Worm (Caenorhabditis elegans): ENCODE data around the gene gtr-1.
A peak's percentile ranks its signal among the peaks of the same experiment; 100 is the strongest.

The gtr-1 gene

DNA sequence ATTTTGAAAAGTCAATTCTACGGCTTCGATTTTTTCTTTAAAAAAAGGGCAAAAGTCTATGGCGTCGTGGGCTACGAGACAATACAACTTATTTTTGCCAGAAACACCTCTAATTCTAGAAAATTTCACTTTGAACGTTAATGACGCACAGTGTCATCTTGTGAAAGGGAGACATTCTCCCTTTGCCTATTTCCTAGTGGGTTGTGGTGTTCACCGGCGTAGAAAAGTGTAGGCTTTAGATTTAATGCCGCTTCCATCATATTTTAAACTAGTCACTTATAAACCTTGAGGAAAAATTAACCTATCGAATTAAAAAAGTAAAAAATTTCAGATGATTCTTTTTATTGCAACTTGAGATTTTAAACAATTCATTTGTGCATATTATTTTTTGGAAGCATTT lies 17.2 kb upstream of the gtr-1 start:
- no peak for TF ChIP-seq nhr-12 (tag; optimal IDR thresholded peaks at IDR 0.05)
- TF ChIP-seq sem-2 (GFP tag; optimal IDR thresholded peaks at IDR 0.05) = no peak
- TF ChIP-seq unc-120 (tag; optimal IDR thresholded peaks at IDR 0.05; ENCODE audit: poor library complexity, severe bottlenecking) = no peak
- no peak for TF ChIP-seq nhr-76 (tag; optimal IDR thresholded peaks at IDR 0.05)
- TF ChIP-seq snpc-4 (tag; optimal IDR thresholded peaks at IDR 0.05) = no peak
- TF ChIP-seq lsy-2 (tag; optimal IDR thresholded peaks at IDR 0.05) = no peak
- TF ChIP-seq ham-2 (GFP tag; optimal IDR thresholded peaks at IDR 0.05) = no peak
- TF ChIP-seq flh-1 (GFP tag; optimal IDR thresholded peaks at IDR 0.05) = no peak
- no peak for TF ChIP-seq sptf-1 (tag; optimal IDR thresholded peaks at IDR 0.05)
- no peak for TF ChIP-seq elt-1 (tag; optimal IDR thresholded peaks at IDR 0.05; ENCODE audit: borderline replicate concordance, insufficient read depth)
- TF ChIP-seq ces-1 (GFP tag; optimal IDR thresholded peaks at IDR 0.05) = no peak

DNA sequence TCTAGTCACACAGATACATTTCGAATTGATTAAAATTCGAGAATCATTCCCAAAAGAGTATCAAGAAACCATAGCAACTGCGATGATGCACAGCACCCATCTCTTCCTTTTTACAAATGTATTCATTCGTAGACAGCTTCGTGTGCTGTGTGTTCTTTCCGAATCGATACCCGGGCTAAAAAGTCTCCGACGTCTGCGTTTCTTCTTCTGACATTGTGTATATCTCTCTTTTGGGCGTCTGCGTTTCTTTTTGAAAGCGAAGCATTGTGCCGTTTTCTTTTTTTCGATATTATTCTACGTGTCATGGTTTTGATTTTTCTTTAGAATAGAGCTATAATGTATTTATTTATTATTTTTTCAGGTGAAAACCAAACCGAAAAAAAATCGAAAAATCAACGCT lies 14.6 kb upstream of the gtr-1 start, which contains the start of gene attf-5:
TSS of gene attf-5 (plus strand) at position 362 of the 400 bp plus-strand sequence.
- TF ChIP-seq ham-2 (GFP tag; optimal IDR thresholded peaks at IDR 0.05) = peak; percentile 43
- TF ChIP-seq ceh-39 (tag; optimal IDR thresholded peaks at IDR 0.05) = peak; percentile 91
- TF ChIP-seq snpc-4 (tag; optimal IDR thresholded peaks at IDR 0.05) = no peak
- no peak for TF ChIP-seq nhr-28 (tag; optimal IDR thresholded peaks at IDR 0.05)
- peak; percentile 57 for TF ChIP-seq ces-1 (GFP tag; optimal IDR thresholded peaks at IDR 0.05)
- TF ChIP-seq mep-1 (tag; optimal IDR thresholded peaks at IDR 0.05) = peak; percentile 55

DNA sequence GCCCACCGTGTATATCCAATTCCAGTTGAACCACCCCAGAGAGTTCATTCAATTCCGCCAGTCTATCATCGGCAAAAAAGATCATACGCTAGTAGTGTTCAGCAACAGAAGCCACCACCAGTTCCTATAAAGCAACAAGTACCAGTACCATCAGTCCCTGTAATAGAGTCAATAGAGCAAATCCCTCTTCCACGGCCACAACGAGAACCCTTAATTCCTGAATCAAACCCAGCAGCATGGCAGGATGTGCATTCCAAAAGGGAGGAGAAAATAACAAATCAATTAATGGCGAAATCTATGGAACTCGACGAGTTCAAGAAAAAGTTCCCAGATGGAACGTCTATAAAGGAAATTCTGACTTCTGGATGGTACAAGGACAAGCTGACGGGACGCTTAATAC lies 12.7 kb upstream of the gtr-1 start:
- TF ChIP-seq elt-1 (tag; optimal IDR thresholded peaks at IDR 0.05; ENCODE audit: borderline replicate concordance, insufficient read depth) (no peak), elt-3 (tag; optimal IDR thresholded peaks at IDR 0.05) (no peak), blmp-1 (tag; optimal IDR thresholded peaks at IDR 0.05) (no peak), unc-120 (tag; optimal IDR thresholded peaks at IDR 0.05; ENCODE audit: poor library complexity, severe bottlenecking) (no peak), bed-3 (GFP tag; optimal IDR thresholded peaks at IDR 0.05) (no peak), lin-13 (tag; optimal IDR thresholded peaks at IDR 0.05) (no peak), ceh-83 (GFP tag; optimal IDR thresholded peaks at IDR 0.05) (no peak), sptf-1 (tag; optimal IDR thresholded peaks at IDR 0.05) (no peak), nhr-237 (tag; optimal IDR thresholded peaks at IDR 0.05) (no peak), M03D4.4 (tag; optimal IDR thresholded peaks at IDR 0.05) (no peak), snpc-4 (tag; optimal IDR thresholded peaks at IDR 0.05) (no peak), mab-5 (tag; optimal IDR thresholded peaks at IDR 0.05) (no peak), nhr-76 (tag; optimal IDR thresholded peaks at IDR 0.05) (no peak), hlh-1 (tag; optimal IDR thresholded peaks at IDR 0.05) (no peak), flh-1 (GFP tag; optimal IDR thresholded peaks at IDR 0.05) (no peak), drap-1 (GFP tag; optimal IDR thresholded peaks at IDR 0.05) (no peak), lsy-2 (tag; optimal IDR thresholded peaks at IDR 0.05) (no peak), nhr-28 (tag; optimal IDR thresholded peaks at IDR 0.05) (no peak), unc-39 (tag; optimal IDR thresholded peaks at IDR 0.05) (no peak)

DNA sequence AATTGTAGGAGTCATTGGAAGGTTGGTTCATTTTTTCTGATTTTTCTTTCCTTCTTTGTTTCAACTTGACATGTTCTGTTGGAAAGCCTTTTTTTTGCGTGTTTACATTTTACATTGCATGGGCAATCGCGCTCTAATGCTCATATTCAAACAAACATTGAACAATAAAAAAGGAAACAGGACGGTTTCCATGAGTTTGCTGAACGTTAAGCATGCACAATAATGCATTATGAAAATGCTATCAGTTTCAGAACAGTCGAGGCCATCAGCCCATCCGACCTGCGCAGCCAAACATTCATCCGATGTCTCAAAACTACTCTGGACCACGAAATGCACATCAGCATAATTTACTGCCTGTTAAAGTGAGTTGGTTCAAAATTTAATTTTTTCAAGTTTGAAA lies 12.0 kb upstream of the gtr-1 start:
- no peak for TF ChIP-seq mep-1 (tag; optimal IDR thresholded peaks at IDR 0.05)
- no peak for TF ChIP-seq nhr-76 (tag; optimal IDR thresholded peaks at IDR 0.05)

DNA sequence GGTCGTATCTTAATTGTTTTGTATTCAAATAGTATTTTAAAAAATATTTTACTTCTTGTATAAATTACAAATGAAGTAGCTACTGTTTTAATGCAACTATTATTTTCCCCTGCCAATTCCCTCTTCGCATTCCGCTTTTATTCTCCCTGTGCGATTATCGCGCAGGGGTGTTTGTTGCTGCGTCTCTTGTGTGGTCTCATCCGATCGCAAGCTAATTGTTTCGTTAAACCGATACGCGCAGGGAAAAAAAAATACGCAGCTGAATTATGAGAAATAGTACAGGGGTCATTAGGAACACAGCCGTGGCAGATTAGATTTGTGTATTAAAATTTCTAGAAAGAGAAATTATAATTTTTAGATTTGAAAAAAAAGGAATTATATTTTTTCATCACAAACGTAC lies 3.9 kb downstream of the gtr-1 start:
- TF ChIP-seq pha-4 (tag; optimal IDR thresholded peaks at IDR 0.05) (peak; percentile 98), ceh-83 (GFP tag; optimal IDR thresholded peaks at IDR 0.05) (peak; percentile 43), sptf-1 (tag; optimal IDR thresholded peaks at IDR 0.05) (peak; percentile 92), mls-2 (tag; optimal IDR thresholded peaks at IDR 0.05) (peak; percentile 83), flh-1 (GFP tag; optimal IDR thresholded peaks at IDR 0.05) (no peak), bed-3 (GFP tag; optimal IDR thresholded peaks at IDR 0.05) (peak; percentile 51), lin-32 (GFP tag; optimal IDR thresholded peaks at IDR 0.05) (peak; percentile 14), snpc-4 (tag; optimal IDR thresholded peaks at IDR 0.05) (no peak), ztf-11 (tag; optimal IDR thresholded peaks at IDR 0.05) (peak; percentile 84), nhr-12 (tag; optimal IDR thresholded peaks at IDR 0.05) (peak; percentile 74), cnd-1 (tag; optimal IDR thresholded peaks at IDR 0.05) (peak; percentile 86), mab-5 (tag; optimal IDR thresholded peaks at IDR 0.05) (peak; percentile 92), unc-39 (tag; optimal IDR thresholded peaks at IDR 0.05) (peak; percentile 92), M03D4.4 (tag; optimal IDR thresholded peaks at IDR 0.05) (peak; percentile 78), nhr-76 (tag; optimal IDR thresholded peaks at IDR 0.05) (no peak), ham-2 (GFP tag; optimal IDR thresholded peaks at IDR 0.05) (peak; percentile 38), elt-1 (tag; optimal IDR thresholded peaks at IDR 0.05; ENCODE audit: borderline replicate concordance, insufficient read depth) (no peak), nhr-2 (tag; optimal IDR thresholded peaks at IDR 0.05) (peak; percentile 38), nhr-237 (tag; optimal IDR thresholded peaks at IDR 0.05) (peak; percentile 99), hlh-1 (tag; optimal IDR thresholded peaks at IDR 0.05) (peak; percentile 84), tbx-8 (GFP tag; optimal IDR thresholded peaks at IDR 0.05) (peak; percentile 59), lin-13 (tag; optimal IDR thresholded peaks at IDR 0.05) (peak; percentile 84), lsy-2 (tag; optimal IDR thresholded peaks at IDR 0.05) (peak; percentile 89), unc-62 (GFP tag; optimal IDR thresholded peaks at IDR 0.05) (peak; percentile 69), elt-3 (tag; optimal IDR thresholded peaks at IDR 0.05) (peak; percentile 94), ceh-43 (GFP tag; optimal IDR thresholded peaks at IDR 0.05) (peak; percentile 74), nhr-28 (tag; optimal IDR thresholded peaks at IDR 0.05) (peak; percentile 66), sem-2 (GFP tag; optimal IDR thresholded peaks at IDR 0.05) (no peak), ceh-39 (tag; optimal IDR thresholded peaks at IDR 0.05) (peak; percentile 98), unc-120 (tag; optimal IDR thresholded peaks at IDR 0.05; ENCODE audit: poor library complexity, severe bottlenecking) (peak; percentile 78), blmp-1 (tag; optimal IDR thresholded peaks at IDR 0.05) (peak; percentile 16), ces-1 (GFP tag; optimal IDR thresholded peaks at IDR 0.05) (peak; percentile 96), mep-1 (tag; optimal IDR thresholded peaks at IDR 0.05) (peak; percentile 96), drap-1 (GFP tag; optimal IDR thresholded peaks at IDR 0.05) (peak; percentile 93), zip-8 (tag; optimal IDR thresholded peaks at IDR 0.05) (no peak)

Data from whole organism, mixed stage, embryonic.